Worm (Caenorhabditis elegans) whole organism, L4 larva: ENCODE measurements around the gene T13F2.4.

ENCODE experiments used
- F44E2.7 ChIP-seq: fragments of 200-800 bp; sonication (Bioruptor generic); IDR thresholded peaks from 2 replicates; pipeline ENCODE4 v2.1.2; 2022; ENCODE audit warnings: missing genetic modification characterization, missing compliant biosample characterization
- F49E8.2 ChIP-seq: sonication (generic microtip); optimal IDR thresholded peaks from 2 replicates; lab custom pipeline; 2016; ENCODE audit warnings: missing compliant biosample characterization, mild to moderate bottlenecking, missing genetic modification characterization, borderline replicate concordance
- Y105C5A.15 ChIP-seq: fragments of 200-800 bp; sonication (Bioruptor generic); IDR thresholded peaks from 2 replicates; pipeline ENCODE4 v1.3.6; 2022; ENCODE audit warnings: missing genetic modification characterization, missing compliant biosample characterization
- Y75B8A.6 ChIP-seq: fragments of 200-800 bp; sonication (Bioruptor generic); IDR thresholded peaks from 2 replicates; pipeline ENCODE4 v1.3.6; 2022; ENCODE audit warnings: missing genetic modification reagents, missing genetic modification characterization, missing compliant biosample characterization
- aha-1 ChIP-seq: fragments of 150-350 bp; peaks from one replicate; lab custom pipeline; 2014; ENCODE audit warnings: missing biosample characterization, missing genetic modification characterization
- ama-1 ChIP-seq: fragments of 150-350 bp; optimal IDR thresholded peaks from 2 replicates; lab custom pipeline; 2014; ENCODE audit warnings: inconsistent platforms, mixed read lengths
- attf-4 ChIP-seq: sonication (generic microtip); optimal IDR thresholded peaks from 3 replicates; lab custom pipeline; 2017; ENCODE audit warnings: missing biosample characterization, missing genetic modification characterization
- ceh-32 ChIP-seq: sonication (generic microtip); optimal IDR thresholded peaks from 2 replicates; lab custom pipeline; 2016; ENCODE audit warnings: mild to moderate bottlenecking, missing genetic modification characterization, missing compliant biosample characterization; ENCODE audit not compliant: poor library complexity
- daf-12 ChIP-seq: fragments of 150-350 bp; optimal IDR thresholded peaks from 2 replicates; lab custom pipeline; 2014; ENCODE audit warnings: missing biosample characterization, missing genetic modification reagents, missing genetic modification characterization
- dmd-8 ChIP-seq: fragments of 200-800 bp; sonication (Bioruptor generic); IDR thresholded peaks from 2 replicates; pipeline ENCODE4 v1.3.6; 2022; ENCODE audit warnings: missing genetic modification characterization, missing compliant biosample characterization
- dpl-1 ChIP-seq: fragments of 150-350 bp; optimal IDR thresholded peaks from 2 replicates; lab custom pipeline; 2014; ENCODE audit warnings: missing biosample characterization, missing genetic modification reagents, missing genetic modification characterization
- egl-27 ChIP-seq: sonication (generic microtip); optimal IDR thresholded peaks from 3 replicates; lab custom pipeline; 2017; ENCODE audit warnings: missing biosample characterization, missing genetic modification reagents, missing genetic modification characterization
- egl-43 ChIP-seq: fragments of 200-800 bp; sonication (Bioruptor generic); IDR thresholded peaks from 2 replicates; pipeline ENCODE4 v1.3.6; 2022; ENCODE audit warnings: missing genetic modification reagents, missing genetic modification characterization, missing compliant biosample characterization
- fkh-10 ChIP-seq: fragments of 150-350 bp; optimal IDR thresholded peaks from 2 replicates; lab custom pipeline; 2014; ENCODE audit warnings: missing biosample characterization, missing genetic modification reagents, missing genetic modification characterization
- gei-8 ChIP-seq: fragments of 200-800 bp; sonication (Bioruptor generic); optimal IDR thresholded peaks from 2 replicates; lab custom pipeline; 2018; ENCODE audit warnings: mild to moderate bottlenecking, missing genetic modification characterization, missing compliant biosample characterization
- hif-1 ChIP-seq, 2 experiments: sonication (generic microtip); optimal IDR thresholded peaks; 2 replicates each; lab custom pipeline; 2016 to 2017; ENCODE audit warnings: missing compliant biosample characterization in 2 of 2, missing genetic modification characterization in 2 of 2, missing genetic modification reagents in 2 of 2, missing genotype in 2 of 2, mild to moderate bottlenecking in 1 of 2
- lin-15B ChIP-seq: fragments of 150-350 bp; sonication (generic microtip); optimal IDR thresholded peaks from 3 replicates; lab custom pipeline; 2014; ENCODE audit warnings: missing biosample characterization, missing genetic modification characterization
- lin-39 ChIP-seq: fragments of 150-350 bp; optimal IDR thresholded peaks from 2 replicates; lab custom pipeline; 2014; ENCODE audit warnings: missing biosample characterization, missing genetic modification reagents, missing genetic modification characterization
- lir-3 ChIP-seq: sonication (generic microtip); optimal IDR thresholded peaks from 2 replicates; lab custom pipeline; 2016; ENCODE audit warnings: mild to moderate bottlenecking, missing genetic modification characterization, missing compliant biosample characterization
- lsy-2 ChIP-seq, 2 experiments: fragments of 150-350 bp in 1 of 2; sonication (generic microtip) in 1 of 2; optimal IDR thresholded peaks; 2 replicates each; lab custom pipeline; 2014 to 2017; ENCODE audit warnings: missing biosample characterization in 2 of 2, missing genetic modification characterization in 2 of 2
- mep-1 ChIP-seq: fragments of 150-350 bp; sonication (generic microtip); optimal IDR thresholded peaks from 3 replicates; lab custom pipeline; 2014; ENCODE audit warnings: missing biosample characterization, missing genetic modification characterization
- nhr-25 ChIP-seq: sonication (generic microtip); optimal IDR thresholded peaks from 2 replicates; lab custom pipeline; 2017; ENCODE audit warnings: missing genetic modification characterization, mild to moderate bottlenecking, missing compliant biosample characterization, antibody characterized with exemption, moderate library complexity, borderline replicate concordance; ENCODE audit not compliant: insufficient read depth
- nhr-41 ChIP-seq: fragments of 200-800 bp; sonication (Bioruptor generic); IDR thresholded peaks from 2 replicates; pipeline ENCODE4 v1.3.6; 2022; ENCODE audit warnings: missing genetic modification reagents, missing genetic modification characterization, missing compliant biosample characterization
- nhr-42 ChIP-seq: fragments of 200-800 bp; sonication (Bioruptor generic); IDR thresholded peaks from 2 replicates; pipeline ENCODE4 v1.3.6; 2022; ENCODE audit warnings: missing genetic modification characterization, missing compliant biosample characterization
- nhr-6 ChIP-seq: fragments of 150-350 bp; optimal IDR thresholded peaks from 2 replicates; lab custom pipeline; 2014; ENCODE audit warnings: missing biosample characterization, missing genetic modification characterization
- pha-4 ChIP-seq, 2 experiments: fragments of 150-350 bp in 1 of 2; fragments of 200-800 bp in 1 of 2; sonication (Bioruptor generic) in 1 of 2; IDR thresholded peaks in 1 of 2; optimal IDR thresholded peaks in 1 of 2; 2 replicates each; pipeline versions ENCODE4 v1.3.6 to Lab custom; 2014 to 2022; ENCODE audit warnings: missing genetic modification characterization in 2 of 2, missing genetic modification reagents in 2 of 2, missing biosample characterization in 1 of 2, missing compliant biosample characterization in 1 of 2
- rbr-2 ChIP-seq: sonication (generic microtip); optimal IDR thresholded peaks from 2 replicates; lab custom pipeline; 2016; ENCODE audit warnings: missing genotype, missing genetic modification characterization, missing compliant biosample characterization
- skn-1 ChIP-seq: fragments of 150-350 bp; optimal IDR thresholded peaks from 2 replicates; lab custom pipeline; 2014; ENCODE audit warnings: missing biosample characterization, missing genetic modification characterization
- snpc-4 ChIP-seq: fragments of 150-350 bp; optimal IDR thresholded peaks from 2 replicates; lab custom pipeline; 2014; ENCODE audit warnings: missing biosample characterization, missing genetic modification characterization
- tag-97 ChIP-seq: fragments of 200-800 bp; sonication (Bioruptor generic); IDR thresholded peaks from 2 replicates; pipeline ENCODE4 v1.3.6; 2022; ENCODE audit warnings: missing genetic modification characterization, missing compliant biosample characterization
- unc-130 ChIP-seq: sonication (generic microtip); optimal IDR thresholded peaks from 2 replicates; lab custom pipeline; 2016; ENCODE audit warnings: missing genetic modification reagents, missing genetic modification characterization, missing compliant biosample characterization
- unc-39 ChIP-seq: sonication (generic microtip); optimal IDR thresholded peaks from 2 replicates; lab custom pipeline; 2017; ENCODE audit warnings: missing biosample characterization, missing genetic modification characterization
- zag-1 ChIP-seq: fragments of 150-350 bp; optimal IDR thresholded peaks from 2 replicates; lab custom pipeline; 2014; ENCODE audit warnings: missing biosample characterization, missing genetic modification characterization
- zfp-2 ChIP-seq: sonication (generic microtip); optimal IDR thresholded peaks from 2 replicates; lab custom pipeline; 2016; ENCODE audit warnings: mild to moderate bottlenecking, missing genetic modification characterization, missing compliant biosample characterization
- zip-2 ChIP-seq: fragments of 150-350 bp; optimal IDR thresholded peaks from 2 replicates; lab custom pipeline; 2014; ENCODE audit warnings: missing biosample characterization, missing genetic modification characterization
- ztf-11 ChIP-seq: fragments of 150-350 bp; optimal IDR thresholded peaks from 2 replicates; lab custom pipeline; 2014; ENCODE audit warnings: missing biosample characterization, missing genetic modification characterization
- ztf-7 ChIP-seq: fragments of 150-350 bp; optimal IDR thresholded peaks from 2 replicates; lab custom pipeline; 2014; ENCODE audit warnings: missing biosample characterization, missing genetic modification characterization

The T13F2.4 gene

DNA sequence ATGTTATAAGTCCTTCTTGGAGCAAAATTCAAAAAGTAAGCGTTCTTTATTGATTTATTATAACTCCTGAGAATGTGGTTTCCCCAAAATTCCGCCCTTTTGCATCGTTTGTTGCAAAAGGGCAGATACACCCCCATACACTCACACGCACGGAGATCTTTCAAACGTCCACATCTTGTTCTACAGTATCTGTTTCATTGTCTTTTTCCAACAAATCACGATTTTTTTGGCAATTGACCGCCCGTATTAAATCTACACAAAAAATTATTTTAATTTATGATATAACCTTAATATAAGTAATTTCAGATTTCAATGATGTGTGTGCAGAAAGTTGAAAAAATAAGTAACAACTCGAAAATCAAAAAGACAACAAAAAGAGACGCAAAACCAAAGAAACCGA, at the start of gene T13F2.4:
Gene T13F2.4 (plus strand): TSS at position 301 of the 400 bp plus-strand sequence.
- TF ChIP-seq ztf-7 (no peak), snpc-4 (tag; lab: Kevin White, UChicago) (no peak), unc-39 (tag; lab: Kevin White, UChicago) (no peak), mep-1 (tag; lab: Kevin White, UChicago) (no peak), nhr-42 (GFP tag; lab: Robert Waterston, UW) (no peak), tag-97 (GFP tag; lab: Robert Waterston, UW) (no peak), dpl-1 (GFP tag; lab: Kevin White, UChicago) (no peak), lir-3 (tag; lab: Kevin White, UChicago) (no peak), dmd-8 (GFP tag; lab: Robert Waterston, UW) (no peak), nhr-6 (tag; lab: Kevin White, UChicago) (no peak), Y105C5A.15 (GFP tag; lab: Robert Waterston, UW) (no peak), Y75B8A.6 (GFP tag; lab: Robert Waterston, UW) (no peak), ceh-32 (no peak), aha-1 (tag; lab: Kevin White, UChicago) (no peak)
- TF ChIP-seq, all 104 proteins: peak for 0

DNA sequence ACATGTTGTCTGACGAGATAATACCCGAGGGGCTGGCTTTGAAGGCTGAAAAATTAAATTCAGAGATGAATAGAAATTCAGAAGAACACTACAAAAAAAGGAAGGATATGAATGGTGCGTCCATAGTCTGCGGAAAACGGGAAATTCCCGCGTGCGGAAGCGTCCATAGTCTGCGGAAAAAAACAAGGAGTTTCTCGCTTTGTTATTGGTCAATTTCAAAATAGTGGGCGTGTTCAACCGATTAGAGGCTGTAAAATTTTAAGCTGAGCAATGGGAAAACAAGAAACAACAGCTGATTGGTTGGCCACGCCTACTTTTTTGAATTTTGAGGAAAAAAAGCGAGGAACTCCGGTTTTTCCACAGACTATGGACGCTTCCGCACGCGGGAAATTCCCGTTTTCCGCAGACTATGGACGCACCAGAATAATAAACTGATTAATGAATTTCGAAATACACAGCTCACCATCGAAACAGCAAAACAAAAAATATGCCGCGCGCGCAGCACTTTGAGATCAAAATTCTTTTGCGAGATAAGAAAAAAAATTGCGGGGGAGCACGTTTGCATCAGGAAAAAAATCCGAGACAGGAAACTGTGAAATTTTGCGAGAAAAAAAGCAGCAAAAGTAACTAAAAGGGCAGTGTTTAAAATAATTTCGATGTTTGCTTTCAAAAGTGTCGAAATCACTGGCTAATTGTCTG, 48.6 kb upstream of the T13F2.4 start, which contains the start of gene gln-6:
Gene gln-6 (minus strand): TSS at position 51 of the 699 bp plus-strand sequence.
- TF ChIP-seq unc-130 (GFP tag; lab: Kevin White, UChicago) = peak; percentile 44

DNA sequence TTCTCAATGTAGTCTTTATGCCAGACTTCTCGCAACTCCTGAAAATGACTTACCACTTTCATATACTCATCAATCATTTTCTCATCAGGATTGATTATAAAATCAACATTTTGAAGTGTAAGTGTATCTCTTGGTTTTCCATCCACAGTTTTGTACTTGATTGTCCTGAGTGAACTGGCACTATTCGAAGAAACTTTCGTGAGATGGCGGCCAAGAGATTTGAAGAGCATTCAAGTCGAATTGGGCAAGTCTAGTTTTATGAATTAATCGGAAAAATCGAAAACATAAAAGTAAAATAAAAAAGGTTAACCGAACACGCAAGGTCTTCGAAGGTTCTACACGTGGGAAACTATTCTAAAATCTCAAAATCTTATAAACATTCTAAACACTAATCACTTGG, 46.7 kb upstream of the T13F2.4 start, which contains the start of gene C28D4.7:
Gene C28D4.7 (minus strand): TSS at position 265 of the 400 bp plus-strand sequence.
- TF ChIP-seq gei-8 (no peak), zip-2 (tag; lab: Kevin White, UChicago) (no peak), aha-1 (tag; lab: Kevin White, UChicago) (peak; percentile 96), lin-15B (tag; lab: Kevin White, UChicago) (no peak)

DNA sequence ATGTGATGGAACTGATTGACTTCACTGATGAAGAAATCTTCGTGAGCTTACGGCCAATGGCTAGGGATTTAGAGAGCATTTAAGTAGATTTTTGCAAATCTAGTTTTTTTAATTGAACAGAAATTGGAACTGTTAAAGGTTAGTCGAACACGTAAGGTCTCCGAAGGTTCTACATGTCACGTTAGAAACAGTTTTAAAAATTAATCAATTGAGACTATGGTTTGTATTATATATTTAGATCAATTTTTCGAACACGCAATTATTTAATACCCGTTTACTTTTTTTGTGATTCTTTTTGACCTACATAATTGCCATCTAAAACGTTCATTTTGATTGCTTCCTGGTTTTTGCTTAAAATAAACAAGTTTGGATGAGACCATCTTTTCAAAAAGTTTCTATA, 44.7 kb upstream of the T13F2.4 start, which contains the start of gene C28D4.4:
Gene C28D4.4 (minus strand): TSS at position 101 of the 400 bp plus-strand sequence.
- TF ChIP-seq attf-4 (no peak), skn-1 (no peak), fkh-10 (GFP tag; lab: Kevin White, UChicago) (no peak), egl-27 (tag; lab: Kevin White, UChicago) (no peak), F44E2.7 (GFP tag; lab: Robert Waterston, UW) (no peak), lin-39 (tag; lab: Kevin White, UChicago) (no peak), lsy-2 (tag; optimal IDR thresholded peaks at IDR 0.05; lab: Kevin White, UChicago) (no peak), pha-4 (GFP tag; IDR thresholded peaks at IDR 0.05; lab: Robert Waterston, UW) (no peak), pha-4 (tag; optimal IDR thresholded peaks at IDR 0.05; lab: Kevin White, UChicago) (no peak), nhr-41 (no peak), nhr-25 (tag; lab: Kevin White, UChicago) (no peak), tag-97 (GFP tag; lab: Robert Waterston, UW) (no peak), daf-12 (tag; lab: Kevin White, UChicago) (no peak), hif-1 (tag; optimal IDR thresholded peaks at IDR 0.05; lab: Kevin White, UChicago) (no peak), ztf-11 (no peak), rbr-2 (tag; lab: Kevin White, UChicago) (no peak), F49E8.2 (tag; lab: Kevin White, UChicago) (no peak), zag-1 (tag; lab: Kevin White, UChicago) (no peak), egl-43 (GFP tag; lab: Robert Waterston, UW) (no peak), zfp-2 (tag; lab: Kevin White, UChicago) (no peak), ama-1 (lab: Kevin White, UChicago) (no peak)
